Fruit fly (Drosophila melanogaster) whole organism, prepupa: ENCODE data around the gene nebu.
A peak's percentile ranks its signal among the peaks of the same experiment; 100 is the strongest.

Experiments
- Blimp-1 ChIP-seq: fragments of 200-800 bp; sonication (Bioruptor generic); optimal IDR thresholded peaks from 3 replicates; lab custom pipeline; 2017; ENCODE audit warnings: missing biosample characterization, missing genetic modification characterization, mild to moderate bottlenecking, moderate library complexity, missing genetic modification reagents
- CG10631 ChIP-seq: fragments of 200-800 bp; sonication (Bioruptor generic); optimal IDR thresholded peaks from 2 replicates; lab custom pipeline; 2016; ENCODE audit warnings: missing biosample characterization, missing genetic modification characterization
- CG10669 ChIP-seq: fragments of 200-800 bp; sonication (Bioruptor generic); optimal IDR thresholded peaks from 3 replicates; lab custom pipeline; 2018; ENCODE audit warnings: missing biosample characterization, mild to moderate bottlenecking, missing genetic modification characterization, moderate library complexity
- CG11294 ChIP-seq: fragments of 200-800 bp; sonication (Bioruptor generic); IDR thresholded peaks from 2 replicates; pipeline ENCODE4 v1.3.6; 2022; ENCODE audit warnings: missing biosample characterization, missing genetic modification characterization
- CG11762 ChIP-seq: fragments of 200-800 bp; sonication (Bioruptor generic); optimal IDR thresholded peaks from 3 replicates; lab custom pipeline; 2016; ENCODE audit warnings: missing biosample characterization, missing genetic modification characterization; ENCODE audit not compliant: insufficient read depth
- CG11902 ChIP-seq: fragments of 200-800 bp; sonication (Bioruptor generic); optimal IDR thresholded peaks from 3 replicates; lab custom pipeline; 2016; ENCODE audit warnings: missing biosample characterization, missing genetic modification characterization
- CG15336 ChIP-seq: fragments of 200-800 bp; sonication (Bioruptor generic); IDR thresholded peaks from 2 replicates; pipeline ENCODE4 v1.3.6; 2022; ENCODE audit warnings: missing biosample characterization, missing genetic modification characterization
- CG31627 ChIP-seq: fragments of 200-800 bp; sonication (Bioruptor generic); optimal IDR thresholded peaks from 3 replicates; lab custom pipeline; 2016; ENCODE audit warnings: missing biosample characterization, missing genetic modification characterization
- CG34406 ChIP-seq: fragments of 200-800 bp; sonication (Bioruptor generic); optimal IDR thresholded peaks from 3 replicates; lab custom pipeline; 2016; ENCODE audit warnings: missing biosample characterization, missing genetic modification characterization
- CG3919 ChIP-seq: fragments of 200-800 bp; sonication (Bioruptor generic); optimal IDR thresholded peaks from 3 replicates; lab custom pipeline; 2016; ENCODE audit warnings: missing biosample characterization, missing genetic modification characterization
- CG6276 ChIP-seq: fragments of 200-800 bp; sonication (Bioruptor generic); optimal IDR thresholded peaks from 2 replicates; lab custom pipeline; 2017; ENCODE audit warnings: missing biosample characterization, mild to moderate bottlenecking, missing genetic modification characterization
- CG6792 ChIP-seq: fragments of 200-800 bp; sonication (Bioruptor generic); optimal IDR thresholded peaks from 3 replicates; lab custom pipeline; 2016; ENCODE audit warnings: missing biosample characterization, missing genetic modification characterization
- CG6808 ChIP-seq: fragments of 200-800 bp; sonication (Bioruptor generic); optimal IDR thresholded peaks from 3 replicates; lab custom pipeline; 2017; ENCODE audit warnings: missing biosample characterization, missing genetic modification characterization, mild to moderate bottlenecking, moderate library complexity, missing genetic modification reagents
- CG6854 ChIP-seq: fragments of 200-800 bp; sonication (Bioruptor generic); optimal IDR thresholded peaks from 2 replicates; lab custom pipeline; 2017; ENCODE audit warnings: missing biosample characterization, mild to moderate bottlenecking, missing genetic modification characterization
- CG7368 ChIP-seq: fragments of 200-800 bp; sonication (Bioruptor generic); optimal IDR thresholded peaks from 3 replicates; lab custom pipeline; 2016; ENCODE audit warnings: missing biosample characterization, missing genetic modification characterization
- CG8119 ChIP-seq: fragments of 200-800 bp; sonication (Bioruptor generic); IDR thresholded peaks from 3 replicates; pipeline ENCODE4 v1.3.6; 2022; ENCODE audit warnings: missing biosample characterization, missing genetic modification characterization
- CG8632 ChIP-seq: fragments of 200-800 bp; sonication (Bioruptor generic); optimal IDR thresholded peaks from 3 replicates; lab custom pipeline; 2016; ENCODE audit warnings: missing biosample characterization, missing genetic modification characterization
- Eip78C ChIP-seq: fragments of 200-800 bp; sonication (Bioruptor generic); peaks from one replicate; lab custom pipeline; 2016; ENCODE audit warnings: missing biosample characterization, missing genetic modification characterization
- Ets96B ChIP-seq: fragments of 200-800 bp; optimal IDR thresholded peaks from 2 replicates; lab custom pipeline; 2019; ENCODE audit warnings: missing biosample characterization, mild to moderate bottlenecking, missing genetic modification characterization, moderate library complexity
- Gug ChIP-seq: fragments of 200-800 bp; sonication (Bioruptor generic); IDR thresholded peaks from 2 replicates; pipeline ENCODE4 v1.3.6; 2022; ENCODE audit warnings: missing biosample characterization, missing genetic modification characterization
- Hr38 ChIP-seq: sonication (Bioruptor generic); optimal IDR thresholded peaks from 2 replicates; lab custom pipeline; 2016; ENCODE audit warnings: missing biosample characterization, missing genetic modification characterization
- Hr4 ChIP-seq: fragments of 200-800 bp; sonication (Bioruptor generic); optimal IDR thresholded peaks from 3 replicates; lab custom pipeline; 2016; ENCODE audit warnings: missing biosample characterization, missing genetic modification characterization
- Lpt ChIP-seq: fragments of 200-800 bp; sonication (Bioruptor generic); optimal IDR thresholded peaks from 3 replicates; lab custom pipeline; 2016; ENCODE audit warnings: missing biosample characterization, missing genetic modification characterization
- Sox102F ChIP-seq: fragments of 200-800 bp; sonication (Bioruptor generic); optimal IDR thresholded peaks from 2 replicates; lab custom pipeline; 2016; ENCODE audit warnings: missing biosample characterization, mild to moderate bottlenecking, missing genetic modification characterization
- Sox15 ChIP-seq: fragments of 200-800 bp; sonication (Bioruptor generic); optimal IDR thresholded peaks from 3 replicates; lab custom pipeline; 2016; ENCODE audit warnings: missing biosample characterization, missing genetic modification characterization
- acj6 ChIP-seq: fragments of 200-800 bp; sonication (Bioruptor generic); optimal IDR thresholded peaks from 3 replicates; lab custom pipeline; 2016; ENCODE audit warnings: missing biosample characterization, missing genetic modification characterization
- cyc ChIP-seq: fragments of 200-800 bp; sonication (Bioruptor generic); optimal IDR thresholded peaks from 3 replicates; lab custom pipeline; 2016; ENCODE audit warnings: missing biosample characterization, missing genetic modification characterization
- dac ChIP-seq: fragments of 200-800 bp; sonication (Bioruptor generic); optimal IDR thresholded peaks from 2 replicates; lab custom pipeline; 2017; ENCODE audit warnings: missing biosample characterization, mild to moderate bottlenecking, missing genetic modification characterization
- esn ChIP-seq: fragments of 200-800 bp; sonication (Bioruptor generic); optimal IDR thresholded peaks from 2 replicates; lab custom pipeline; 2016; ENCODE audit warnings: missing biosample characterization, mild to moderate bottlenecking, missing genetic modification characterization, moderate library complexity
- net ChIP-seq: fragments of 200-800 bp; sonication (Bioruptor generic); optimal IDR thresholded peaks from 3 replicates; lab custom pipeline; 2016; ENCODE audit warnings: missing biosample characterization, missing genetic modification characterization
- salr ChIP-seq, 2 experiments: fragments of 200-800 bp; sonication (Bioruptor generic); optimal IDR thresholded peaks; 3 replicates each; lab custom pipeline; 2016 to 2018; ENCODE audit warnings: missing biosample characterization in 2 of 2, missing genetic modification characterization in 2 of 2, mild to moderate bottlenecking in 1 of 2
- vri ChIP-seq: fragments of 200-800 bp; sonication (Bioruptor generic); optimal IDR thresholded peaks from 3 replicates; lab custom pipeline; 2016; ENCODE audit warnings: missing biosample characterization, mild to moderate bottlenecking, missing genetic modification characterization

The nebu gene

dm6 chr3L:12831290-12831952 lies 11.5 kb downstream of the nebu start (continued):
- no peak for TF ChIP-seq CG10669
- peak; percentile 72 for TF ChIP-seq net (GFP tag; lab: Kevin White, UChicago)
- no peak for TF ChIP-seq Blimp-1 (GFP tag; lab: Kevin White, UChicago)
- TF ChIP-seq CG34406 (GFP tag; lab: Kevin White, UChicago), result peak; percentile 72
- TF ChIP-seq CG6808 (GFP tag; lab: Kevin White, UChicago), result peak; percentile 67
- no peak for TF ChIP-seq CG3919
- peak; percentile 19 for TF ChIP-seq dac
- TF ChIP-seq CG8119 (GFP tag; lab: Robert Waterston, UW), result peak; percentile 79; the same call in 2 of the 3 replicates
- TF ChIP-seq Ets96B, result peak; percentile 75

- TF ChIP-seq CG31627 (GFP tag; lab: Kevin White, UChicago), result no peak
- no peak for TF ChIP-seq Eip78C (GFP tag; lab: Kevin White, UChicago)
- TF ChIP-seq Hr4 (GFP tag; lab: Kevin White, UChicago), result no peak
- TF ChIP-seq CG11902 (GFP tag; lab: Kevin White, UChicago), result no peak
Measured at dm6 chr3L:12830416-12830815, 12.5 kb downstream of the nebu start.

DNA sequence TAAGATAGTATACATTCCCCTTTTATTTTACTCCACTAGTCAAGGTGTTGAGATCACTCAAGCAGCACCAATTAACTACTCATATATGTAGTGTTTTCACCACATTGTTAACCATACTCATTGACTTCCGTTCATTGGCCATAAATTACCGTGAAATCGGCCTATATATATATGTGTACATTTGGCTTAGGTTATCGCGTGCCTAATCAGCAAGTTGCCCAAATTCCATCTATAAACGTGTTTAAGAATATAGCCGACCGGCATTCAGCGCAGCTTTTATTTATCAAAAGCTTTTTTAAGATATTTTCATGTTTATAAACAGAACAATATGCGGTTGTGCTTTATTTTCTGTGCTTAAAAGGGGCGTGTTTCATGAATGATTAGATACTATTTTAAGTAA lies 14.4 kb downstream of the nebu start:
- no peak for TF ChIP-seq CG3919
- no peak for TF ChIP-seq CG6854
- TF ChIP-seq dac, result no peak
- TF ChIP-seq cyc, result no peak
- no peak for TF ChIP-seq CG10631 (GFP tag; lab: Kevin White, UChicago)
- TF ChIP-seq Sox102F, result no peak
- TF ChIP-seq acj6, result no peak
- TF ChIP-seq esn, result no peak
- TF ChIP-seq vri (GFP tag; lab: Kevin White, UChicago), result no peak
- no peak for TF ChIP-seq CG6792 (GFP tag; lab: Kevin White, UChicago)
- no peak for TF ChIP-seq Eip78C (GFP tag; lab: Kevin White, UChicago)
- TF ChIP-seq Sox15 (GFP tag; lab: Kevin White, UChicago), result no peak
- no peak for TF ChIP-seq Hr4 (GFP tag; lab: Kevin White, UChicago)
- no peak for TF ChIP-seq CG7368 (GFP tag; lab: Kevin White, UChicago)
- TF ChIP-seq CG8119 (GFP tag; lab: Robert Waterston, UW), result no peak
- TF ChIP-seq Lpt (GFP tag; lab: Kevin White, UChicago), result no peak

DNA sequence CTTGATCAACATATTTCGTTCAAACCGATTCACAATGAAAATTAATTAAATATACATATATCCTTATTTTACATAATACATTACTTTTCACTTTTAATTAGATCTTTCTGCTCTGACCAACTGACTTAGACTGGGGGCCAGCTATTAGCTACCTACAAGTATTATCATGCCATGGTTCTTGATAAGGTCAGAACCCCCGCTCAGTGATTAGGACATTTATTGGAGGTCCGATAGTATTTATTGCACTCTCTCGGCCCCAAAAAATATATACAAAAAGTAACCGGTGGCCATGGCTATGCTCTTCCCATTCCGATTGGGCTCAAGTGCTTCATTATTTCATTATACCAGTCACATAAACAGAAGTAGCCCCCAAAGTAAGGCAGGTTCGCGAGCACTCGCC lies 15.2 kb downstream of the nebu start:
- TF ChIP-seq dac, result no peak
- no peak for TF ChIP-seq Hr4 (GFP tag; lab: Kevin White, UChicago)
- no peak for TF ChIP-seq vri (GFP tag; lab: Kevin White, UChicago)
- TF ChIP-seq CG6854, result no peak
- TF ChIP-seq salr (GFP tag; optimal IDR thresholded peaks at IDR 0.05; lab: Kevin White, UChicago), result no peak
- no peak for TF ChIP-seq Hr38 (GFP tag; lab: Kevin White, UChicago)
- no peak for TF ChIP-seq CG6276
- TF ChIP-seq CG15336 (GFP tag; lab: Robert Waterston, UW), result no peak
- no peak for TF ChIP-seq Gug (GFP tag; lab: Robert Waterston, UW)
- TF ChIP-seq CG11762 (GFP tag; lab: Kevin White, UChicago), result no peak
- TF ChIP-seq Eip78C (GFP tag; lab: Kevin White, UChicago), result no peak
- TF ChIP-seq Lpt (GFP tag; lab: Kevin White, UChicago), result no peak
- TF ChIP-seq CG11294, result no peak

- TF ChIP-seq CG15336 (GFP tag; lab: Robert Waterston, UW), result peak; percentile 11; the same call in 1 of the 2 replicates
- no peak for TF ChIP-seq CG8632 (GFP tag; lab: Kevin White, UChicago)
- TF ChIP-seq, all 60 proteins: peak for 1
Measured at dm6 chr3L:12815756-12816155, 27.1 kb downstream of the nebu start.
